Fruit fly (Drosophila melanogaster): ENCODE measurements around the gene CG13484.

DNA sequence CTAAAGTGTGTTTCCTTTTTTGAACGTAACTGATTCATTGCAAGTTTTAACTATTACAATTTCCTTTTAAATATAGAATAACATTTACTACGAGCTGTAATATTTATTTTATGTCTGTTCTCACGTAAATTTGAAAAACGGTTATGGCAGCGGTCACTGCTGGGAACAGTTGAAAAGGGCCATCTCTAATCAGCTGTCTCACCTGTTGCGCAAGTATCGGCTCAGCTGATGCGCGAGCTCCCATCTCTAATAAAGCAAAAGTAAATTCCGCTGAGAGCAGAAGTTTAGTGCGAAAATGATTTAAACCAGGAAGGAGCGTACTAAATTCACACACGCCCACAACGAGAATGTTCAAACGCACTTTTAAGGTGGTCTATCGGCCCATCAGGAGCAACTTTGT is 18.7 kb upstream of the CG13484 start, which contains the start of gene Pex1:
- TF ChIP-seq CG10631 (GFP tag; optimal IDR thresholded peaks at IDR 0.05): no peak
- TF ChIP-seq Smox (GFP tag; optimal IDR thresholded peaks at IDR 0.05): no peak
- TF ChIP-seq Blimp-1 (GFP tag; optimal IDR thresholded peaks at IDR 0.05): peak; percentile 38
- TF ChIP-seq CG7368 (GFP tag; optimal IDR thresholded peaks at IDR 0.05): no peak
- TF ChIP-seq fd85E (GFP tag; optimal IDR thresholded peaks at IDR 0.05): no peak
- no peak for TF ChIP-seq cyc (GFP tag; optimal IDR thresholded peaks at IDR 0.05)
- TF ChIP-seq Sox14 (GFP tag; optimal IDR thresholded peaks at IDR 0.05): peak; percentile 17
- no peak for TF ChIP-seq Eip75B (GFP tag; optimal IDR thresholded peaks at IDR 0.05)
- TF ChIP-seq dsx (GFP tag; optimal IDR thresholded peaks at IDR 0.05; ENCODE audit: poor library complexity, severe bottlenecking): no peak
- no peak for TF ChIP-seq Lpt (GFP tag; optimal IDR thresholded peaks at IDR 0.05)
- TF ChIP-seq CG8319 (GFP tag; optimal IDR thresholded peaks at IDR 0.05): no peak
- TF ChIP-seq spab (GFP tag; optimal IDR thresholded peaks at IDR 0.05): no peak
- TF ChIP-seq CG15336 (GFP tag; IDR thresholded peaks at IDR 0.05): no peak
